Fruit fly (Drosophila melanogaster) whole organism, wandering third instar larva: ENCODE data around the gene shd.

Experiments used
- foxo ChIP-seq, 2 experiments: fragments of 200-800 bp; sonication (Bioruptor generic); optimal IDR thresholded peaks; 2 replicates in 1 of 2; 3 replicates in 1 of 2; lab custom pipeline; 2016 to 2017; ENCODE audit warnings: missing biosample characterization in 2 of 2, missing genetic modification characterization in 2 of 2
- psq ChIP-seq: fragments of 200-800 bp; sonication (Bioruptor generic); optimal IDR thresholded peaks from 3 replicates; lab custom pipeline; 2017; ENCODE audit warnings: missing biosample characterization, mild to moderate bottlenecking, missing genetic modification characterization, moderate library complexity
- sv ChIP-seq: fragments of 200-800 bp; sonication (Bioruptor generic); optimal IDR thresholded peaks from 3 replicates; lab custom pipeline; 2016; ENCODE audit warnings: missing biosample characterization, missing genetic modification characterization

dm6 chr3L:14657485-14658054, 43.3 kb downstream of the shd start:
- TF ChIP-seq sv (GFP tag; lab: Kevin White, UChicago) = no peak
- TF ChIP-seq foxo (GFP tag; optimal IDR thresholded peaks at IDR 0.05; lab: Kevin White, UChicago) = no peak
- TF ChIP-seq psq = no peak
